Fruit fly (Drosophila melanogaster): ENCODE results near the gene Arr2.

Gene Arr2

DNA sequence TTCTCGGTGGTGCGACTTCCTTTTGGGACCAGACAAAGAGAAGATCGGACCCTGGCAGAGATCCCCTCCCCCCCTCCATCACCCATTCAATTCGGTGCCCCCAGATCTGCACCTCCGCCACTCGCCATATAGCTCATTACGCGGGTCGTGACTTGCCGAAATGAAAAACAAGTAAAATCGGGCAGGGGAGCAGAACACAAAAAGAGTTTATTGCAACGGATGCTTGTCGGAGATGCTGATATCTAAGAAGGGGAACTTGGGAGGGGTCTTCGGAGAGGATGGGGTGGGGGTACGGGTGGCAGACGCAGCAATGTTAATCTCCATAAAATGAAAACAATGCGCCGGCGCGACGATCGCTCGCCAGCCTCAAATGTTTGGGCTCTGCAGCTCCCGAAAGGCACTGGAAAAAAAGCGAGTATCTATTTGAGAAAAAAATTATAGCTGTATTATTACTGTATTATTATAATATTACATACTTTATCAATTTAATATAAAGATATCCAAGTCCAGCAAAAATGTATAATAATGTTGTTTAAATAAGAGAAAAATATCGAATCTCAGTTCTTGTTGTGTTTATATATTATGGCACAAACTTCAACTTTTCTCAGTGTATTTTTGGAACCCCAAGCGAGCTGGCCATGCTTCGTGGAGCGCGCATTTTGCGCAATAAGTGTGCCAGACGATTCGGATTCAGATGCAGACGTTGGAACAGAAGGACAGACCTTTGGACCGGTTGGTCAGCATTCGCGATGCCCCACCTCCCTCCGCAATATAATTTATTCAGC, 19.3 kb upstream of the Arr2 start (continued):
- TF ChIP-seq CG6683 (GFP tag; optimal IDR thresholded peaks at IDR 0.05) (no peak), sr (GFP tag; IDR thresholded peaks at IDR 0.05) (no peak), ranshi (GFP tag; IDR thresholded peaks at IDR 0.05) (no peak), CG14014 (GFP tag; IDR thresholded peaks at IDR 0.05) (no peak), mld (GFP tag; IDR thresholded peaks at IDR 0.05; ENCODE audit: partially characterized antibody) (no peak), Dref (GFP tag; IDR thresholded peaks at IDR 0.05) (no peak), Hmx (GFP tag; optimal IDR thresholded peaks at IDR 0.05) (no peak), wek (GFP tag; optimal IDR thresholded peaks at IDR 0.05) (no peak), row (GFP tag; IDR thresholded peaks at IDR 0.05) (peak; percentile 66), NC2β (GFP tag; optimal IDR thresholded peaks at IDR 0.05) (no peak), CG14667 (GFP tag; IDR thresholded peaks at IDR 0.05) (no peak), Spps (tag; optimal IDR thresholded peaks at IDR 0.05) (peak; percentile 3), CG34376 (GFP tag; optimal IDR thresholded peaks at IDR 0.05) (no peak), chinmo (GFP tag; IDR thresholded peaks at IDR 0.05; ENCODE audit: partially characterized antibody) (0 out of 4 replicates have a peak, but pooled peaks have one; percentile 24), CG8765 (GFP tag; IDR thresholded peaks at IDR 0.05) (no peak), ab (GFP tag; optimal IDR thresholded peaks at IDR 0.05) (no peak), CG16815 (GFP tag; optimal IDR thresholded peaks at IDR 0.05) (peak; percentile 15), Oli (tag; optimal IDR thresholded peaks at IDR 0.05) (peak; percentile 56), CG12071 (GFP tag; optimal IDR thresholded peaks at IDR 0.05) (no peak), CG2678 (tag; optimal IDR thresholded peaks at IDR 0.05) (peak; percentile 51), crp (GFP tag; optimal IDR thresholded peaks at IDR 0.05) (no peak), CG31388 (GFP tag; optimal IDR thresholded peaks at IDR 0.05) (no peak), CG12155 (GFP tag; optimal IDR thresholded peaks at IDR 0.05) (no peak), BEAF-32 (GFP tag; optimal IDR thresholded peaks at IDR 0.05) (no peak), crol (GFP tag; IDR thresholded peaks at IDR 0.05) (peak; percentile 60), Fer2 (tag; optimal IDR thresholded peaks at IDR 0.05) (no peak), bbx (GFP tag; IDR thresholded peaks at IDR 0.05; ENCODE audit: partially characterized antibody) (no peak), Dfd (GFP tag; optimal IDR thresholded peaks at IDR 0.05) (no peak), sna (GFP tag; IDR thresholded peaks at IDR 0.05; ENCODE audit: partially characterized antibody) (no peak), B-H2 (GFP tag; optimal IDR thresholded peaks at IDR 0.05) (no peak), peb (GFP tag; IDR thresholded peaks at IDR 0.05) (no peak), Nf-YC (tag; optimal IDR thresholded peaks at IDR 0.05) (no peak), dm (GFP tag; optimal IDR thresholded peaks at IDR 0.05) (no peak), ro (GFP tag; IDR thresholded peaks at IDR 0.05) (no peak), CG8359 (GFP tag; optimal IDR thresholded peaks at IDR 0.05; ENCODE audit: borderline replicate concordance) (peak; percentile 36), tx (GFP tag; optimal IDR thresholded peaks at IDR 0.05) (no peak), bigmax (GFP tag; optimal IDR thresholded peaks at IDR 0.05) (no peak), Kr (GFP tag; optimal IDR thresholded peaks at IDR 0.05) (no peak), nau (GFP tag; optimal IDR thresholded peaks at IDR 0.05) (no peak), CG10267 (tag; optimal IDR thresholded peaks at IDR 0.05) (peak; percentile 58), Fer3 (tag; optimal IDR thresholded peaks at IDR 0.05) (no peak), so (GFP tag; IDR thresholded peaks at IDR 0.05) (no peak), Dip3 (GFP tag; optimal IDR thresholded peaks at IDR 0.05) (no peak), Oaz (GFP tag; IDR thresholded peaks at IDR 0.05) (no peak), CG4820 (GFP tag; optimal IDR thresholded peaks at IDR 0.05) (peak; percentile 24), Ssrp (tag; optimal IDR thresholded peaks at IDR 0.05) (peak; percentile 45), corto (GFP tag; optimal IDR thresholded peaks at IDR 0.05) (peak; percentile 85), repo (GFP tag; optimal IDR thresholded peaks at IDR 0.05) (no peak), Vsx1 (GFP tag; optimal IDR thresholded peaks at IDR 0.05) (no peak)

Data from whole organism, embryonic.